Worm (Caenorhabditis elegans) whole organism, young adult: ENCODE results near the gene C16A11.7.

Source experiments
- dox-1 ChIP-seq: fragments of 200-800 bp; sonication (Bioruptor generic); IDR thresholded peaks from 2 replicates; pipeline ENCODE4 v1.3.6; 2022; ENCODE audit warnings: missing genetic modification reagents, missing genetic modification characterization, missing compliant biosample characterization
- let-526 ChIP-seq: fragments of 200-800 bp; sonication (Bioruptor generic); IDR thresholded peaks from 2 replicates; pipeline ENCODE4 v1.3.6; 2022; ENCODE audit warnings: missing genetic modification reagents, missing genetic modification characterization, missing compliant biosample characterization
- snpc-1.1 ChIP-seq: sonication (generic microtip); optimal IDR thresholded peaks from 2 replicates; lab custom pipeline; 2017; ENCODE audit warnings: missing genetic modification characterization, mild to moderate bottlenecking, missing compliant biosample characterization, antibody characterized with exemption, moderate library complexity, missing genotype, missing genetic modification reagents; ENCODE audit not compliant: insufficient read depth
- snpc-4 ChIP-seq, 5 experiments: fragments of 150-350 bp in 1 of 5; sonication (generic microtip) in 4 of 5; optimal IDR thresholded peaks; 2 replicates each; lab custom pipeline; 2014 to 2018; ENCODE audit warnings: missing genetic modification characterization in 5 of 5, missing biosample characterization in 3 of 5, antibody characterized with exemption in 2 of 5, mild to moderate bottlenecking in 2 of 5, missing compliant biosample characterization in 2 of 5, missing genotype in 2 of 5, moderate library complexity in 2 of 5, missing genetic modification reagents in 1 of 5
- ztf-22 ChIP-seq: fragments of 200-800 bp; sonication (Bioruptor generic); optimal IDR thresholded peaks from 2 replicates; lab custom pipeline; 2018; ENCODE audit warnings: mild to moderate bottlenecking, missing genetic modification characterization, moderate library complexity, missing compliant biosample characterization

The C16A11.7 gene

ce11 chrII:4209071-4209747, 47.5 kb downstream of the C16A11.7 start, which contains the start of gene F31D5.6 (continued):
- TF ChIP-seq snpc-4 (GFP tag; optimal IDR thresholded peaks at IDR 0.05; lab: Kevin White, UChicago) (no peak), snpc-4 (tag; optimal IDR thresholded peaks at IDR 0.05; lab: Kevin White, UChicago) (no peak), let-526 (GFP tag; lab: Robert Waterston, UW) (0 out of 2 replicates have a peak, but pooled peaks have one; percentile 22), ztf-22 (GFP tag; lab: Kevin White, UChicago) (no peak), snpc-1.1 (tag; lab: Kevin White, UChicago) (no peak), dox-1 (GFP tag; lab: Robert Waterston, UW) (peak; percentile 21; the same call in 1 of the 2 replicates)
